Worm (Caenorhabditis elegans) whole organism, L4 larva: Measurements from ENCODE around the gene F27E5.5.

Experiments used
- aha-1 ChIP-seq: fragments of 150-350 bp; peaks from one replicate; lab custom pipeline; 2014; ENCODE audit warnings: missing biosample characterization, missing genetic modification characterization
- ama-1 ChIP-seq: fragments of 150-350 bp; optimal IDR thresholded peaks from 2 replicates; lab custom pipeline; 2014; ENCODE audit warnings: inconsistent platforms, mixed read lengths
- ceh-82 ChIP-seq: sonication (generic microtip); optimal IDR thresholded peaks from 2 replicates; lab custom pipeline; 2017; ENCODE audit warnings: missing biosample characterization, missing genetic modification characterization
- lin-38 ChIP-seq: fragments of 200-800 bp; sonication (Bioruptor generic); IDR thresholded peaks from 2 replicates; pipeline ENCODE4 v1.3.6; 2022; ENCODE audit warnings: missing genetic modification reagents, missing genetic modification characterization, missing compliant biosample characterization
- snpc-4 ChIP-seq: fragments of 150-350 bp; optimal IDR thresholded peaks from 2 replicates; lab custom pipeline; 2014; ENCODE audit warnings: missing biosample characterization, missing genetic modification characterization

DNA sequence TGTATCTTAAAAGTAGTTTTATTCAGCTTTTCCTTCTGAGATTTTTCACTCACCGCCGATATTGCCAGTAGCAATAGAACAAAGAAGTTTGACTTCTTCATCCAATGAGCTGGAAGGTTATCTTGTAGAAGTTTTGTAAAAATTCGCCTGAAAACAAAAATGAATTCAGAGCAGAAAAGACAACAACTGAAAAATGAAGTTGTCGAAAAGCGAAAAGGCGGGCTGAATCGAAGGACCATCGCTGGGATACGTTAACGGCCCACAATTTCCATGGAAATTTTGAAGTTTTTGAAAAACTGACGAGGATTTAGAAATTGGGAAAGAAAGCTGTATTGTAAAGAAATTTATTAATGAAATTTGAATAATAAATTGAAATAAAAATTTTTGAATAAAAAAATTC lies 9.9 kb downstream of the F27E5.5 start, which contains the start of gene lov-1:
- TF ChIP-seq ceh-82 (tag; lab: Kevin White, UChicago) (no peak), snpc-4 (tag; lab: Kevin White, UChicago) (no peak), lin-38 (GFP tag; lab: Robert Waterston, UW) (no peak), ama-1 (lab: Kevin White, UChicago) (no peak), aha-1 (no peak)
